Fruit fly (Drosophila melanogaster) whole organism, embryonic: Measurements from ENCODE around the gene CG9360.

Source experiments
- MTF-1 ChIP-seq: fragments of 200-800 bp; sonication (Bioruptor generic); optimal IDR thresholded peaks from 2 replicates; lab custom pipeline; 2018; ENCODE audit warnings: missing biosample characterization, mild to moderate bottlenecking, missing genetic modification characterization, borderline replicate concordance
- amos ChIP-seq: fragments of 200-800 bp; sonication (Bioruptor generic); IDR thresholded peaks from 2 replicates; pipeline ENCODE4 v1.3.6; 2022; ENCODE audit warnings: missing biosample characterization, missing genetic modification characterization; ENCODE audit not compliant: partially characterized antibody
- bigmax ChIP-seq: fragments of 200-800 bp; sonication (Bioruptor generic); optimal IDR thresholded peaks from 2 replicates; lab custom pipeline; 2018; ENCODE audit warnings: missing biosample characterization, mild to moderate bottlenecking, missing genetic modification characterization
- ewg ChIP-seq: fragments of 200-800 bp; sonication (Bioruptor generic); optimal IDR thresholded peaks from 3 replicates; lab custom pipeline; 2017; ENCODE audit warnings: mild to moderate bottlenecking, missing biosample characterization, missing genetic modification reagents, missing genetic modification characterization
- stc ChIP-seq: fragments of 200-800 bp; sonication (Bioruptor generic); IDR thresholded peaks from 2 replicates; pipeline ENCODE4 v1.3.6; 2022; ENCODE audit warnings: missing biosample characterization, missing genetic modification characterization

- TF ChIP-seq bigmax (GFP tag; lab: Kevin White, UChicago): no peak
- TF ChIP-seq ewg: peak; percentile 6
- no peak for TF ChIP-seq MTF-1 (GFP tag; lab: Kevin White, UChicago)
- no peak for TF ChIP-seq amos (GFP tag; lab: Robert Waterston, UW)
- TF ChIP-seq stc (GFP tag; lab: Robert Waterston, UW): no peak
Observed at dm6 chrX:11715263-11715659, 49.1 kb downstream of the CG9360 start, which contains the start of gene Amun.
